Fruit fly (Drosophila melanogaster): ENCODE measurements around the gene Caf1-180.
A peak's percentile ranks its signal among the peaks of the same experiment; 100 is the strongest.

The Caf1-180 gene

DNA sequence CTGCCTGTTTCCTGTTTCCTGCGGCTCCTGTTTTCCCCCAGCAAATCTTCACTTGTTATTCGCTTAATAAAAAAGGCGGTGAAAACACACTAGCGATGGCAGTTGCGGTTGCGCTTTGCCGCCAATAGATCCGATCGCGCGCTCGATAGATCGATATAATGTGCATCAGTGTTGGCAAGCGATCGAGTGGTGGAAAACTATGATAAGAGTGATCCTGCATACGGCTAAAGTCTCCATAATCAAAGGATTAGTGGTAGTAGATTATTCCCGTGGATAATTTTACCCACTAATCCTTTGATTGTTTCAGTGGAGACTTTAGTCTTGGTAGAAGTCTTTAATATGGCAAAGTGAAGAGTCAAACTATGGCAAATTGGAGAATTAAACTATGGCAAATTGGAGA lies at the start of gene Caf1-180 (continued):
- TF ChIP-seq trh (GFP tag; optimal IDR thresholded peaks at IDR 0.05) = no peak
- peak; percentile 87 for TF ChIP-seq Bgb (GFP tag; IDR thresholded peaks at IDR 0.05; ENCODE audit: partially characterized antibody)
- TF ChIP-seq CG7556 (GFP tag; optimal IDR thresholded peaks at IDR 0.05) = no peak
- TF ChIP-seq da (GFP tag; optimal IDR thresholded peaks at IDR 0.05) = no peak
- TF ChIP-seq CG6175 (GFP tag; IDR thresholded peaks at IDR 0.05) = 0 out of 3 replicates have a peak, but pooled peaks have one; percentile 24
- no peak for TF ChIP-seq CG12744 (GFP tag; optimal IDR thresholded peaks at IDR 0.05)
- peak; percentile 15 for TF ChIP-seq Nf-YB (GFP tag; optimal IDR thresholded peaks at IDR 0.05)
- TF ChIP-seq CG2116 (GFP tag; optimal IDR thresholded peaks at IDR 0.05) = peak; percentile 58
- no peak for TF ChIP-seq sc (optimal IDR thresholded peaks at IDR 0.05)
- TF ChIP-seq sc (GFP tag; optimal IDR thresholded peaks at IDR 0.05) = no peak
- peak; percentile 60 for TF ChIP-seq CG33213 (GFP tag; optimal IDR thresholded peaks at IDR 0.05)
- TF ChIP-seq CG4424 (GFP tag; optimal IDR thresholded peaks at IDR 0.05) = no peak
- TF ChIP-seq twi (tag; optimal IDR thresholded peaks at IDR 0.05) = no peak
- TF ChIP-seq CG3847 (GFP tag; IDR thresholded peaks at IDR 0.05) = peak; percentile 61; the same call in 1 of the 2 replicates
- TF ChIP-seq Jarid2 (GFP tag; optimal IDR thresholded peaks at IDR 0.05) = no peak
- no peak for TF ChIP-seq Max (GFP tag; optimal IDR thresholded peaks at IDR 0.05)
- TF ChIP-seq PHDP (tag; optimal IDR thresholded peaks at IDR 0.05) = no peak
- peak; percentile 83 for TF ChIP-seq Dp (GFP tag; optimal IDR thresholded peaks at IDR 0.05)
- no peak for TF ChIP-seq dmrt99B (tag; optimal IDR thresholded peaks at IDR 0.05)
- no peak for TF ChIP-seq D (optimal IDR thresholded peaks at IDR 0.05)
- no peak for TF ChIP-seq D (GFP tag; optimal IDR thresholded peaks at IDR 0.05)
- TF ChIP-seq CG11723 (GFP tag; optimal IDR thresholded peaks at IDR 0.05) = no peak
- no peak for TF ChIP-seq CG6254 (GFP tag; optimal IDR thresholded peaks at IDR 0.05)
- TF ChIP-seq Dll (GFP tag; IDR thresholded peaks at IDR 0.05; ENCODE audit: partially characterized antibody) = peak; percentile 82
- TF ChIP-seq Fer1 (GFP tag; optimal IDR thresholded peaks at IDR 0.05) = no peak
- 0 out of 2 replicates have a peak, but pooled peaks have one; percentile 16 for TF ChIP-seq CG11247 (GFP tag; IDR thresholded peaks at IDR 0.05)
- no peak for TF ChIP-seq z (GFP tag; IDR thresholded peaks at IDR 0.05)
- TF ChIP-seq CG18011 (GFP tag; optimal IDR thresholded peaks at IDR 0.05) = no peak
- peak; percentile 87 for TF ChIP-seq CG42726 (GFP tag; IDR thresholded peaks at IDR 0.05; ENCODE audit: partially characterized antibody)
- peak; percentile 41; the same call in 1 of the 3 replicates for TF ChIP-seq dysf (GFP tag; IDR thresholded peaks at IDR 0.05)
- TF ChIP-seq cas (GFP tag; IDR thresholded peaks at IDR 0.05) = no peak
- no peak for TF ChIP-seq run (tag; optimal IDR thresholded peaks at IDR 0.05)
- TF ChIP-seq bab2 (GFP tag; optimal IDR thresholded peaks at IDR 0.05) = no peak
- TF ChIP-seq lov (optimal IDR thresholded peaks at IDR 0.05) = no peak
- no peak for TF ChIP-seq lov (GFP tag; IDR thresholded peaks at IDR 0.05)
- TF ChIP-seq gce (GFP tag; IDR thresholded peaks at IDR 0.05) = no peak
- TF ChIP-seq CG12104 (GFP tag; optimal IDR thresholded peaks at IDR 0.05) = no peak
- peak; percentile 96 for TF ChIP-seq CG10267 (tag; optimal IDR thresholded peaks at IDR 0.05)
- no peak for TF ChIP-seq CG18599 (GFP tag; optimal IDR thresholded peaks at IDR 0.05)
- TF ChIP-seq Scr (GFP tag; IDR thresholded peaks at IDR 0.05; ENCODE audit: partially characterized antibody) = peak; percentile 83
- TF ChIP-seq fru (optimal IDR thresholded peaks at IDR 0.05) = no peak
- TF ChIP-seq Taf1 (GFP tag; IDR thresholded peaks at IDR 0.05) = no peak
- no peak for TF ChIP-seq ab (GFP tag; optimal IDR thresholded peaks at IDR 0.05)
- TF ChIP-seq chn (GFP tag; optimal IDR thresholded peaks at IDR 0.05) = peak; percentile 43
- no peak for TF ChIP-seq pnt (GFP tag; optimal IDR thresholded peaks at IDR 0.05)
- TF ChIP-seq ash1 (GFP tag; optimal IDR thresholded peaks at IDR 0.05) = no peak
- no peak for TF ChIP-seq vfl (GFP tag; optimal IDR thresholded peaks at IDR 0.05)
- TF ChIP-seq Mad (GFP tag; optimal IDR thresholded peaks at IDR 0.05) = peak; percentile 31
- TF ChIP-seq dati (GFP tag; IDR thresholded peaks at IDR 0.05) = no peak
- TF ChIP-seq CG10366 (GFP tag; IDR thresholded peaks at IDR 0.05) = no peak
- TF ChIP-seq CG14441 (GFP tag; IDR thresholded peaks at IDR 0.05) = no peak
- peak; percentile 57; the same call in 1 of the 2 replicates for TF ChIP-seq tna (GFP tag; IDR thresholded peaks at IDR 0.05; ENCODE audit: partially characterized antibody)
- TF ChIP-seq CG5953 (GFP tag; IDR thresholded peaks at IDR 0.05) = no peak
